Worm (Caenorhabditis elegans) whole organism, L3 larva: ENCODE data around the gene T21C9.11.

ENCODE experiments used
- aly-2 ChIP-seq: fragments of 150-350 bp; optimal IDR thresholded peaks from 2 replicates; lab custom pipeline; 2014; ENCODE audit warnings: missing biosample characterization, missing genetic modification characterization
- ama-1 ChIP-seq: fragments of 150-350 bp; optimal IDR thresholded peaks from 2 replicates; lab custom pipeline; 2018
- ceh-9 ChIP-seq: sonication (generic microtip); optimal IDR thresholded peaks from 2 replicates; lab custom pipeline; 2018; ENCODE audit warnings: missing biosample characterization, missing genetic modification characterization
- daf-12 ChIP-seq: fragments of 150-350 bp; optimal IDR thresholded peaks from 2 replicates; lab custom pipeline; 2014; ENCODE audit warnings: missing biosample characterization, missing genetic modification reagents, missing genetic modification characterization
- egl-5 ChIP-seq: fragments of 150-350 bp; optimal IDR thresholded peaks from 2 replicates; lab custom pipeline; 2017; ENCODE audit warnings: missing biosample characterization, missing genetic modification reagents, missing genetic modification characterization, inconsistent platforms
- elt-1 ChIP-seq: fragments of 150-350 bp; optimal IDR thresholded peaks from 2 replicates; lab custom pipeline; 2014; ENCODE audit warnings: missing biosample characterization, missing genetic modification characterization
- elt-2 ChIP-seq: sonication (generic microtip); optimal IDR thresholded peaks from 2 replicates; lab custom pipeline; 2016; ENCODE audit warnings: missing genetic modification reagents, mild to moderate bottlenecking, missing genetic modification characterization, missing compliant biosample characterization
- elt-3 ChIP-seq, 3 experiments: fragments of 150-350 bp in 1 of 3; sonication (generic microtip) in 2 of 3; optimal IDR thresholded peaks; 2 replicates in 2 of 3; 4 replicates in 1 of 3; lab custom pipeline; 2014 to 2017; ENCODE audit warnings: missing biosample characterization in 3 of 3, missing genetic modification characterization in 3 of 3
- eor-1 ChIP-seq, 2 experiments: fragments of 150-350 bp; optimal IDR thresholded peaks; 2 replicates each; lab custom pipeline; 2014 to 2018; ENCODE audit warnings: missing biosample characterization in 2 of 2, missing genetic modification characterization in 2 of 2
- fkh-2 ChIP-seq: fragments of 150-350 bp; optimal IDR thresholded peaks from 2 replicates; lab custom pipeline; 2014; ENCODE audit warnings: missing biosample characterization, missing genetic modification reagents, missing genetic modification characterization
- fos-1 ChIP-seq: fragments of 150-350 bp; optimal IDR thresholded peaks from 2 replicates; lab custom pipeline; 2014; ENCODE audit warnings: missing biosample characterization, missing genetic modification characterization
- hmg-11 ChIP-seq: sonication (generic microtip); optimal IDR thresholded peaks from 2 replicates; lab custom pipeline; 2016; ENCODE audit warnings: missing genetic modification characterization, missing compliant biosample characterization
- jun-1 ChIP-seq: fragments of 150-350 bp; optimal IDR thresholded peaks from 2 replicates; lab custom pipeline; 2014; ENCODE audit warnings: missing biosample characterization, missing genetic modification reagents, missing genetic modification characterization
- lin-15B ChIP-seq: fragments of 150-350 bp; optimal IDR thresholded peaks from 2 replicates; lab custom pipeline; 2014; ENCODE audit warnings: missing biosample characterization, missing genetic modification characterization
- lin-39 ChIP-seq: fragments of 150-350 bp; optimal IDR thresholded peaks from 2 replicates; lab custom pipeline; 2018; ENCODE audit warnings: missing biosample characterization, missing genetic modification reagents, missing genetic modification characterization
- lsy-12 ChIP-seq: sonication (generic microtip); optimal IDR thresholded peaks from 2 replicates; lab custom pipeline; 2016; ENCODE audit warnings: mild to moderate bottlenecking, missing genetic modification characterization, missing compliant biosample characterization
- mml-1 ChIP-seq: fragments of 150-350 bp; sonication (generic microtip); optimal IDR thresholded peaks from 3 replicates; lab custom pipeline; 2014; ENCODE audit warnings: missing biosample characterization, missing genetic modification characterization
- nfya-1 ChIP-seq: sonication (generic microtip); optimal IDR thresholded peaks from 2 replicates; lab custom pipeline; 2017; ENCODE audit warnings: missing genetic modification characterization, mild to moderate bottlenecking, missing compliant biosample characterization, antibody characterized with exemption, moderate library complexity; ENCODE audit not compliant: insufficient read depth
- nhr-11 ChIP-seq: fragments of 150-350 bp; optimal IDR thresholded peaks from 2 replicates; lab custom pipeline; 2014; ENCODE audit warnings: missing biosample characterization, missing genetic modification characterization
- nhr-23 ChIP-seq: fragments of 150-350 bp; optimal IDR thresholded peaks from 2 replicates; lab custom pipeline; 2014; ENCODE audit warnings: missing biosample characterization, missing genetic modification reagents, missing genetic modification characterization
- nhr-237 ChIP-seq: fragments of 150-350 bp; optimal IDR thresholded peaks from 2 replicates; lab custom pipeline; 2014; ENCODE audit warnings: missing biosample characterization, missing genetic modification characterization
- nhr-25 ChIP-seq: sonication (generic microtip); optimal IDR thresholded peaks from 2 replicates; lab custom pipeline; 2017; ENCODE audit warnings: missing biosample characterization, missing genetic modification characterization
- nhr-28 ChIP-seq: fragments of 150-350 bp; optimal IDR thresholded peaks from 2 replicates; lab custom pipeline; 2014; ENCODE audit warnings: missing biosample characterization, missing genetic modification characterization
- nhr-76 ChIP-seq: fragments of 150-350 bp; sonication (generic microtip); optimal IDR thresholded peaks from 5 replicates; lab custom pipeline; 2014; ENCODE audit warnings: missing biosample characterization, missing genetic modification characterization
- nhr-77 ChIP-seq: fragments of 150-350 bp; optimal IDR thresholded peaks from 2 replicates; lab custom pipeline; 2014; ENCODE audit warnings: missing biosample characterization, missing genetic modification characterization
- sea-2 ChIP-seq: fragments of 150-350 bp; sonication (generic microtip); optimal IDR thresholded peaks from 4 replicates; lab custom pipeline; 2014; ENCODE audit warnings: missing biosample characterization, missing genetic modification reagents, missing genetic modification characterization
- skn-1 ChIP-seq: fragments of 150-350 bp; optimal IDR thresholded peaks from 2 replicates; lab custom pipeline; 2014; ENCODE audit warnings: missing biosample characterization, missing genetic modification characterization
- snpc-4 ChIP-seq: fragments of 150-350 bp; optimal IDR thresholded peaks from 2 replicates; lab custom pipeline; 2014; ENCODE audit warnings: missing biosample characterization, missing genetic modification characterization
- tbx-2 ChIP-seq: sonication (generic microtip); optimal IDR thresholded peaks from 2 replicates; lab custom pipeline; 2016; ENCODE audit warnings: mild to moderate bottlenecking, missing genetic modification characterization, missing compliant biosample characterization
- unc-62 ChIP-seq: fragments of 150-350 bp; sonication (generic microtip); optimal IDR thresholded peaks from 4 replicates; lab custom pipeline; 2014; ENCODE audit warnings: missing biosample characterization, missing genetic modification reagents, missing genetic modification characterization
- zag-1 ChIP-seq: fragments of 150-350 bp; optimal IDR thresholded peaks from 2 replicates; lab custom pipeline; 2014; ENCODE audit warnings: missing biosample characterization, missing genetic modification characterization

Gene T21C9.11

ce11 chrV:10557676-10558075 is 37.0 kb downstream of the T21C9.11 start, which contains the start of gene best-14:
Gene best-14, plus strand, starts transcription at chrV:10557976.
- TF ChIP-seq skn-1 (no peak), elt-1 (tag; lab: Kevin White, UChicago) (no peak), elt-3 (tag; optimal IDR thresholded peaks at IDR 0.05; lab: Kevin White, UChicago) (no peak), nhr-11 (no peak), nfya-1 (tag; lab: Kevin White, UChicago) (no peak), snpc-4 (no peak), nhr-237 (tag; lab: Kevin White, UChicago) (no peak), eor-1 (tag; optimal IDR thresholded peaks at IDR 0.05; lab: Kevin White, UChicago) (no peak)

ce11 chrV:10557094-10557493 is 37.6 kb downstream of the T21C9.11 start:
- no peak for TF ChIP-seq eor-1 (tag; optimal IDR thresholded peaks at IDR 0.05; lab: Kevin White, UChicago)
- TF ChIP-seq elt-3 (tag; optimal IDR thresholded peaks at IDR 0.05; lab: Kevin White, UChicago): peak in 1 of 3 experiments; percentile 55
- no peak for TF ChIP-seq fos-1
- TF ChIP-seq nhr-23: peak; percentile 40
- peak; percentile 24 for TF ChIP-seq nhr-25 (tag; lab: Kevin White, UChicago)
- no peak for TF ChIP-seq nhr-28 (tag; lab: Kevin White, UChicago)
- no peak for TF ChIP-seq ama-1 (lab: Kevin White, UChicago)
- TF ChIP-seq lsy-12 (tag; lab: Kevin White, UChicago): no peak
- no peak for TF ChIP-seq snpc-4
- no peak for TF ChIP-seq fkh-2 (tag; lab: Kevin White, UChicago)
- TF ChIP-seq sea-2 (GFP tag; lab: Kevin White, UChicago): no peak
- TF ChIP-seq elt-1 (tag; lab: Kevin White, UChicago): no peak
- TF ChIP-seq aly-2 (tag; lab: Kevin White, UChicago): no peak
- TF ChIP-seq zag-1 (tag; lab: Kevin White, UChicago): no peak
- TF ChIP-seq elt-2 (tag; lab: Kevin White, UChicago): no peak
- TF ChIP-seq, all 47 proteins: peak for 3

- no peak for TF ChIP-seq fos-1
- TF ChIP-seq jun-1 (tag; lab: Kevin White, UChicago): no peak
- TF ChIP-seq nhr-23: no peak
- TF ChIP-seq lsy-12 (tag; lab: Kevin White, UChicago): no peak
- no peak for TF ChIP-seq ama-1 (lab: Kevin White, UChicago)
- no peak for TF ChIP-seq egl-5 (tag; lab: Kevin White, UChicago)
- no peak for TF ChIP-seq ceh-9
- TF ChIP-seq unc-62 (GFP tag; lab: Kevin White, UChicago): no peak
These were observed 38.3 kb downstream of the T21C9.11 start for ce11 chrV:10556362-10556761.

- TF ChIP-seq tbx-2 (no peak), nhr-76 (tag; lab: Kevin White, UChicago) (no peak), elt-1 (tag; lab: Kevin White, UChicago) (no peak), egl-5 (tag; lab: Kevin White, UChicago) (no peak), nfya-1 (tag; lab: Kevin White, UChicago) (no peak), snpc-4 (no peak), fkh-2 (tag; lab: Kevin White, UChicago) (no peak), mml-1 (tag; lab: Kevin White, UChicago) (no peak), lin-39 (tag; lab: Kevin White, UChicago) (no peak), lin-15B (tag; lab: Kevin White, UChicago) (no peak), aly-2 (tag; lab: Kevin White, UChicago) (no peak), ama-1 (lab: Kevin White, UChicago) (no peak), nhr-237 (tag; lab: Kevin White, UChicago) (no peak), hmg-11 (tag; lab: Kevin White, UChicago) (no peak)
These were observed 39.5 kb downstream of the T21C9.11 start, which contains the start of gene F32G8.3 for ce11 chrV:10555239-10555638. Gene F32G8.3, minus strand, starts transcription at chrV:10555339.

ce11 chrV:10549717-10550116 is 45.0 kb downstream of the T21C9.11 start, which contains the start of gene F32G8.2:
Gene F32G8.2, plus strand, starts transcription at chrV:10550017.
- TF ChIP-seq nhr-77 (no peak), fkh-2 (tag; lab: Kevin White, UChicago) (no peak), lin-39 (tag; lab: Kevin White, UChicago) (no peak), elt-1 (tag; lab: Kevin White, UChicago) (no peak), hmg-11 (tag; lab: Kevin White, UChicago) (no peak), sea-2 (GFP tag; lab: Kevin White, UChicago) (no peak), nhr-25 (tag; lab: Kevin White, UChicago) (no peak), daf-12 (tag; lab: Kevin White, UChicago) (no peak), ama-1 (lab: Kevin White, UChicago) (no peak), elt-2 (tag; lab: Kevin White, UChicago) (no peak)
